Fruit fly (Drosophila melanogaster): Measurements from ENCODE around the gene Cnep1r2.

DNA sequence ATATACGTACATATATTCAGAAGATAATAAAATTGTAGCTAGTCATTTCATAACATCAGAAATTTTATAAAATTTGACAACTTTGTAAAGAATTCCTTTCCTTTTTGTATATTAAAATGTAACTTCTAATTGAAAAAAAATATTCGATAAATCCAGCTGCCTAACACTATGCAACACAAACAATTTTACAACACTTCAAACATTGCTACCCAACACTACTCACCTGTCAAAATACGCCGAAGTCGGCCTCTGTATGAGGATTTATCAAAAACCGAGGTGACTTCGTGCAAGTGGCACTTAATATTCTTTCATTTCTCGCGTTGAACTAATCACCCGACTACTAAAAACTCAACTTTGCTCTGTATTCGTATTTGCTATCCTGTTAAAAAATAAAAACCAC, 48.7 kb downstream of the Cnep1r2 start:
- TF ChIP-seq CG17806 (tag; optimal IDR thresholded peaks at IDR 0.05): no peak
- no peak for TF ChIP-seq CG10348 (GFP tag; IDR thresholded peaks at IDR 0.05)
- no peak for TF ChIP-seq fd96Ca (GFP tag; IDR thresholded peaks at IDR 0.05)
- TF ChIP-seq EcR (GFP tag; optimal IDR thresholded peaks at IDR 0.05): no peak
- TF ChIP-seq CG32121 (GFP tag; IDR thresholded peaks at IDR 0.05): no peak
- no peak for TF ChIP-seq Snoo (tag; optimal IDR thresholded peaks at IDR 0.05)
- TF ChIP-seq CG8301 (tag; optimal IDR thresholded peaks at IDR 0.05): no peak
- no peak for TF ChIP-seq D1 (tag; optimal IDR thresholded peaks at IDR 0.05)
- no peak for TF ChIP-seq gl (tag; optimal IDR thresholded peaks at IDR 0.05)
- no peak for TF ChIP-seq rn (GFP tag; IDR thresholded peaks at IDR 0.05)

Data from whole organism, pupa.